Worm (Caenorhabditis elegans) whole organism, L2 larva: ENCODE results near the gene F01F1.14.

Experiments used
- C34F6.9 ChIP-seq: fragments of 150-350 bp; optimal IDR thresholded peaks from 2 replicates; lab custom pipeline; 2014; ENCODE audit warnings: missing biosample characterization, missing genetic modification characterization
- F13H6.1 ChIP-seq: sonication (generic microtip); optimal IDR thresholded peaks from 2 replicates; lab custom pipeline; 2016; ENCODE audit warnings: missing genetic modification characterization, missing compliant biosample characterization
- R02D3.7 ChIP-seq: fragments of 150-350 bp; optimal IDR thresholded peaks from 2 replicates; lab custom pipeline; 2014; ENCODE audit warnings: missing biosample characterization, missing genetic modification characterization
- Y55F3AM.14 ChIP-seq: fragments of 200-800 bp; sonication (Bioruptor generic); optimal IDR thresholded peaks from 2 replicates; lab custom pipeline; 2018; ENCODE audit warnings: mild to moderate bottlenecking, missing genetic modification characterization, missing compliant biosample characterization
- ZK546.5 ChIP-seq: sonication (generic microtip); optimal IDR thresholded peaks from 2 replicates; lab custom pipeline; 2017; ENCODE audit warnings: missing biosample characterization, missing genetic modification characterization
- alr-1 ChIP-seq: fragments of 150-350 bp; optimal IDR thresholded peaks from 2 replicates; lab custom pipeline; 2014; ENCODE audit warnings: missing biosample characterization, missing genetic modification characterization
- ama-1 ChIP-seq: fragments of 150-350 bp; optimal IDR thresholded peaks from 2 replicates; lab custom pipeline; 2018; ENCODE audit warnings: inconsistent platforms
- blmp-1 ChIP-seq: sonication (generic microtip); optimal IDR thresholded peaks from 2 replicates; lab custom pipeline; 2017; ENCODE audit warnings: missing genetic modification characterization, mild to moderate bottlenecking, missing compliant biosample characterization, antibody characterized with exemption, moderate library complexity; ENCODE audit not compliant: insufficient read depth
- ceh-16 ChIP-seq: fragments of 150-350 bp; optimal IDR thresholded peaks from 2 replicates; lab custom pipeline; 2014; ENCODE audit warnings: missing biosample characterization, missing genetic modification characterization
- ceh-82 ChIP-seq: fragments of 150-350 bp; optimal IDR thresholded peaks from 2 replicates; lab custom pipeline; 2014; ENCODE audit warnings: missing biosample characterization, missing genetic modification characterization
- crh-2 ChIP-seq: sonication (generic microtip); optimal IDR thresholded peaks from 2 replicates; lab custom pipeline; 2017; ENCODE audit warnings: missing biosample characterization, missing genetic modification characterization
- dmd-4 ChIP-seq: sonication (generic microtip); optimal IDR thresholded peaks from 2 replicates; lab custom pipeline; 2017; ENCODE audit warnings: missing biosample characterization, missing genetic modification characterization
- egl-27 ChIP-seq: sonication (generic microtip); optimal IDR thresholded peaks from 3 replicates; lab custom pipeline; 2017; ENCODE audit warnings: missing biosample characterization, missing genetic modification reagents, missing genetic modification characterization
- elt-1 ChIP-seq: fragments of 150-350 bp; optimal IDR thresholded peaks from 2 replicates; lab custom pipeline; 2014; ENCODE audit warnings: missing biosample characterization, missing genetic modification characterization
- elt-3 ChIP-seq: sonication (generic microtip); optimal IDR thresholded peaks from 2 replicates; lab custom pipeline; 2017; ENCODE audit warnings: missing biosample characterization, missing genetic modification characterization
- fos-1 ChIP-seq: fragments of 150-350 bp; optimal IDR thresholded peaks from 2 replicates; lab custom pipeline; 2014; ENCODE audit warnings: missing biosample characterization, missing genetic modification characterization
- gmeb-1 ChIP-seq: fragments of 150-350 bp; optimal IDR thresholded peaks from 2 replicates; lab custom pipeline; 2014; ENCODE audit warnings: missing biosample characterization, missing genetic modification characterization
- lin-13 ChIP-seq: fragments of 150-350 bp; optimal IDR thresholded peaks from 2 replicates; lab custom pipeline; 2014; ENCODE audit warnings: missing biosample characterization, missing genetic modification reagents, missing genetic modification characterization
- lin-39 ChIP-seq: fragments of 150-350 bp; optimal IDR thresholded peaks from 2 replicates; lab custom pipeline; 2014; ENCODE audit warnings: missing biosample characterization, missing genetic modification reagents, missing genetic modification characterization
- lsy-2 ChIP-seq, 2 experiments: fragments of 150-350 bp in 1 of 2; sonication (generic microtip) in 1 of 2; optimal IDR thresholded peaks; 2 replicates each; lab custom pipeline; 2014 to 2017; ENCODE audit warnings: missing biosample characterization in 2 of 2, missing genetic modification characterization in 2 of 2
- mab-5 ChIP-seq: fragments of 150-350 bp; optimal IDR thresholded peaks from 2 replicates; lab custom pipeline; 2014; ENCODE audit warnings: missing biosample characterization, missing genetic modification characterization
- mbf-1 ChIP-seq: sonication (generic microtip); optimal IDR thresholded peaks from 2 replicates; lab custom pipeline; 2017; ENCODE audit warnings: missing biosample characterization, missing genetic modification characterization
- mdl-1 ChIP-seq, 2 experiments: fragments of 150-350 bp in 1 of 2; sonication (generic microtip) in 1 of 2; optimal IDR thresholded peaks; 2 replicates each; lab custom pipeline; 2017; ENCODE audit warnings: missing biosample characterization in 2 of 2, missing genetic modification characterization in 2 of 2
- nhr-10 ChIP-seq: sonication (generic microtip); optimal IDR thresholded peaks from 2 replicates; lab custom pipeline; 2017; ENCODE audit warnings: missing biosample characterization, missing genetic modification characterization
- nhr-11 ChIP-seq: fragments of 150-350 bp; optimal IDR thresholded peaks from 2 replicates; lab custom pipeline; 2014; ENCODE audit warnings: missing biosample characterization, missing genetic modification characterization
- nhr-12 ChIP-seq: fragments of 150-350 bp; optimal IDR thresholded peaks from 2 replicates; lab custom pipeline; 2014; ENCODE audit warnings: missing biosample characterization, missing genetic modification characterization
- nhr-129 ChIP-seq: fragments of 150-350 bp; optimal IDR thresholded peaks from 2 replicates; lab custom pipeline; 2014; ENCODE audit warnings: missing biosample characterization, missing genetic modification characterization
- nhr-21 ChIP-seq: fragments of 150-350 bp; optimal IDR thresholded peaks from 2 replicates; lab custom pipeline; 2014; ENCODE audit warnings: missing biosample characterization, missing genetic modification characterization
- nhr-23 ChIP-seq: fragments of 150-350 bp; optimal IDR thresholded peaks from 2 replicates; lab custom pipeline; 2014; ENCODE audit warnings: missing biosample characterization, missing genetic modification reagents, missing genetic modification characterization
- nhr-237 ChIP-seq: fragments of 150-350 bp; optimal IDR thresholded peaks from 2 replicates; lab custom pipeline; 2014; ENCODE audit warnings: missing biosample characterization, missing genetic modification characterization
- nhr-25 ChIP-seq: fragments of 150-350 bp; sonication (generic microtip); optimal IDR thresholded peaks from 3 replicates; lab custom pipeline; 2014; ENCODE audit warnings: missing biosample characterization, missing genetic modification characterization
- nhr-77 ChIP-seq: fragments of 150-350 bp; optimal IDR thresholded peaks from 2 replicates; lab custom pipeline; 2014; ENCODE audit warnings: missing biosample characterization, missing genetic modification characterization
- peb-1 ChIP-seq: fragments of 150-350 bp; optimal IDR thresholded peaks from 2 replicates; lab custom pipeline; 2014; ENCODE audit warnings: missing biosample characterization, missing genetic modification characterization
- skn-1 ChIP-seq: sonication (generic microtip); optimal IDR thresholded peaks from 2 replicates; lab custom pipeline; 2017; ENCODE audit warnings: missing biosample characterization, missing genetic modification characterization
- sma-3 ChIP-seq: sonication (generic microtip); optimal IDR thresholded peaks from 2 replicates; lab custom pipeline; 2016; ENCODE audit warnings: missing genetic modification reagents, missing genetic modification characterization, missing compliant biosample characterization
- sma-9 ChIP-seq, 2 experiments: fragments of 150-350 bp in 1 of 2; sonication (generic microtip) in 1 of 2; optimal IDR thresholded peaks; 2 replicates each; lab custom pipeline; 2014 to 2016; ENCODE audit warnings: missing genetic modification characterization in 2 of 2, mild to moderate bottlenecking in 1 of 2, missing biosample characterization in 1 of 2, missing compliant biosample characterization in 1 of 2, missing genetic modification reagents in 1 of 2, moderate library complexity in 1 of 2
- snpc-4 ChIP-seq: fragments of 150-350 bp; optimal IDR thresholded peaks from 2 replicates; lab custom pipeline; 2014; ENCODE audit warnings: missing biosample characterization, missing genetic modification characterization
- unc-39 ChIP-seq: fragments of 150-350 bp; optimal IDR thresholded peaks from 2 replicates; lab custom pipeline; 2014; ENCODE audit warnings: missing biosample characterization, missing genetic modification characterization
- unc-55 ChIP-seq: fragments of 150-350 bp; sonication (generic microtip); optimal IDR thresholded peaks from 3 replicates; lab custom pipeline; 2014; ENCODE audit warnings: missing biosample characterization, missing genetic modification reagents, missing genetic modification characterization
- ztf-1 ChIP-seq: fragments of 200-800 bp; sonication (Bioruptor generic); conservative IDR thresholded peaks from 2 replicates; pipeline ENCODE4 v1.3.6; 2022; ENCODE audit warnings: missing genetic modification characterization, missing compliant biosample characterization
- ztf-11 ChIP-seq: sonication (generic microtip); optimal IDR thresholded peaks from 2 replicates; lab custom pipeline; 2017; ENCODE audit warnings: missing biosample characterization, missing genetic modification characterization
- ztf-4 ChIP-seq: fragments of 150-350 bp; optimal IDR thresholded peaks from 2 replicates; lab custom pipeline; 2014; ENCODE audit warnings: missing biosample characterization, missing genetic modification characterization

F01F1.14 gene

DNA sequence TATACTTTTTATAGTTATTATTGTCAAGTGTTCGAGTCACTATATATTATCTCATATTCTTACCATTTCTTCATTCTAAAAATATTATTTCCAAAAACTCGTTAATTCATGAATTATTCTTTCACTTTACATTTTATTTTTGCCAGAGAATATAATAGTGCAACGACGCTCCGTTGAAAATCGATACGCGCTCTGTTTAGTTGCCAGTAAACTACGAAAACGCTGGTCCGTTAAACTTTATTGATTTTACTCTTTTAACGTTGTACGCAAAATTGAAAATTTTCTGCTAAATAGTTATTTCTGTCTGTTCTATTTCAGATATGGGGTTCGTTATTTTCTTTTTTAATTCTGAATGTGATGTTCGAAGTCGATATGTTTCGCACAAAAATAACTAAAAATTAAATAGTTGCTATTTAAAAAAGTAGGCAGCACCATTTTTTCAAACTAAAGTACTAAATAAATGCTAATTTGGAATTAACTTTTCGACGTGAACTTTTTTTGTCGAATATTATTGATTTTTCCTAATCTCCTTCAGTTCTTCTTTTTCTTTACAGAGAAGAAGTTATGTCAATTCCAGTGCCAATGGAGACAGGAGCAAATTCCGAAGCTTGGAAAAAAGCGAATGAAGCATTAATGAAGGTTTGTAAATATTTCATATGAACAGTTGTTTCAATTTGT lies 3.3 kb downstream of the F01F1.14 start, which contains the start of gene hpo-10 (continued):
- TF ChIP-seq nhr-25 (tag; lab: Kevin White, UChicago) (peak; percentile 17), ZK546.5 (tag; lab: Kevin White, UChicago) (no peak), sma-3 (GFP tag; lab: Kevin White, UChicago) (no peak), skn-1 (no peak), ztf-1 (GFP tag; lab: Robert Waterston, UW) (no peak), peb-1 (no peak), dmd-4 (no peak), snpc-4 (no peak), nhr-237 (tag; lab: Kevin White, UChicago) (no peak), unc-55 (peak; percentile 55), ztf-4 (tag; lab: Kevin White, UChicago) (no peak), Y55F3AM.14 (no peak), egl-27 (tag; lab: Kevin White, UChicago) (no peak), mdl-1 (tag; optimal IDR thresholded peaks at IDR 0.05; lab: Kevin White, UChicago) (no peak), nhr-10 (tag; lab: Kevin White, UChicago) (no peak), nhr-77 (no peak), lin-39 (no peak), ceh-82 (tag; lab: Kevin White, UChicago) (no peak), sma-9 (GFP tag; optimal IDR thresholded peaks at IDR 0.05; lab: Kevin White, UChicago) (no peak), sma-9 (tag; optimal IDR thresholded peaks at IDR 0.05; lab: Kevin White, UChicago) (no peak), mbf-1 (no peak), mab-5 (tag; lab: Kevin White, UChicago) (no peak), lsy-2 (tag; optimal IDR thresholded peaks at IDR 0.05; lab: Kevin White, UChicago) (peak; percentile 9 to 57), gmeb-1 (tag; lab: Kevin White, UChicago) (peak; percentile 1), alr-1 (tag; lab: Kevin White, UChicago) (no peak), lin-13 (peak; percentile 41)

DNA sequence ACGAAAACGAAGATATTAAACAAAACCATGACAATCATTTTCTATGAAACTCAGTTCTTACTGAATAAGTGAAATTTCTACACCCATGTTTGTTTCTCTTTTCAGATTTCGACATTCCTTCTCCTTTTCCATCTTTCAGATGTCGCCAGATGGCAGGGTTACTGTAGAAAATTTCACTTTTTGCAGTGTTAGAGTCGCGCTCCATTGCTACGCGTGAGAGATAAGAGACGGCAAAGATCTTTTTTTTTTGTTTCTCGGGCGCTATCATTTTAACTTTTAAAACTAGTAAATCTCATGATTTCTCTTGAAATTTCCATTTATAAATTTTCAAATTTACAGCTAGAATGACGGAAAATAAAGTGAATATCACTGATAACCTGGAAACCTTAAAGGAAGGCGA lies 4.5 kb downstream of the F01F1.14 start, which contains the start of the genes mig-21 and F01F1.2:
TSS of gene mig-21 (minus strand) at position 166 of the 400 bp plus-strand sequence.
TSS of gene F01F1.2 (plus strand) at position 340 of the 400 bp plus-strand sequence.
- TF ChIP-seq blmp-1 (tag; lab: Kevin White, UChicago): peak; percentile 52
- no peak for TF ChIP-seq crh-2 (tag; lab: Kevin White, UChicago)
- TF ChIP-seq lsy-2 (tag; optimal IDR thresholded peaks at IDR 0.05; lab: Kevin White, UChicago): peak in 1 of 2 experiments; percentile 76
- no peak for TF ChIP-seq ZK546.5 (tag; lab: Kevin White, UChicago)
- peak; percentile 18 for TF ChIP-seq C34F6.9 (tag; lab: Kevin White, UChicago)
- peak; percentile 15 for TF ChIP-seq unc-55
- TF ChIP-seq ama-1 (lab: Kevin White, UChicago): no peak
- no peak for TF ChIP-seq dmd-4
- no peak for TF ChIP-seq unc-39 (tag; lab: Kevin White, UChicago)
- TF ChIP-seq R02D3.7: no peak
- peak; percentile 8 for TF ChIP-seq nhr-25 (tag; lab: Kevin White, UChicago)
- TF ChIP-seq, all 48 proteins: peak for 5

DNA sequence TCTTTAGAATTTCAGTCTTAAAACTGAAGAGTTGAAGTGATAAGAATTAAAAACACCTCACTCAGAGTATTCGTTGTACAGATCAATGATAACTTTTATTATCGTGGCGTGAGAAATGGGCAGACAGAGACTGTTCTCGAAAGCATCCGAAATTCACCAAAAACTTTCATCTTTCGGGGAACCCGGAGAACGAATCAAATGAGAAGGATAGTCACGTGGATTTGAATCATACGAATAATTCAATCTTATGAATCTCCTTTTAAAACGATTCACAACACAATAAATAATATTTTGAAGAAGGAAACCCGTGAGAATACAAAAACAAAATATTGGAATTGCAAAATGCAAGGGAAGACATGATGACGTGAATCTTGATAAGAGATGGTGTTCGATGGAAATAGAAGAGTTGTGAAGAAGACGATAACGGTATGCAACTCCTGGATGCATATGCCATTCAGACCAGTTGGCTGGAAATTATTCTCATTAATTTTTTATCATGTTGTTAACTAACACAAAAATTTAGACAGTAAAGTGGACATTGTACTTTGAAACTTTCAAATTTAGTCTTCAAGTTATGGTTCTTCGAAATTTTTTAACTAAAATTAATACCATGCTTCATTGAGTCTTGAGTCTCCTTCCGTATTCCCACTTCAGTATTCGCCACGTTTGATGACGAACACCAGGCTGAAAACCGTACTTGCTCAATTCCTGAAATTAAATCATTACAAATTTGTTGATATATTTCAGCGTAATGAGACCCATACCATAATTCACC lies 5.7 kb downstream of the F01F1.14 start:
- TF ChIP-seq crh-2 (tag; lab: Kevin White, UChicago) (peak; percentile 42), ztf-11 (tag; lab: Kevin White, UChicago) (no peak), lsy-2 (tag; optimal IDR thresholded peaks at IDR 0.05; lab: Kevin White, UChicago) (peak in 1 of 2 experiments; percentile 21), mdl-1 (tag; optimal IDR thresholded peaks at IDR 0.05; lab: Kevin White, UChicago) (peak in 1 of 2 experiments; percentile 5), nhr-237 (tag; lab: Kevin White, UChicago) (no peak), gmeb-1 (tag; lab: Kevin White, UChicago) (peak; percentile 21), nhr-21 (tag; lab: Kevin White, UChicago) (peak; percentile 52), sma-3 (GFP tag; lab: Kevin White, UChicago) (peak; percentile 35)

DNA sequence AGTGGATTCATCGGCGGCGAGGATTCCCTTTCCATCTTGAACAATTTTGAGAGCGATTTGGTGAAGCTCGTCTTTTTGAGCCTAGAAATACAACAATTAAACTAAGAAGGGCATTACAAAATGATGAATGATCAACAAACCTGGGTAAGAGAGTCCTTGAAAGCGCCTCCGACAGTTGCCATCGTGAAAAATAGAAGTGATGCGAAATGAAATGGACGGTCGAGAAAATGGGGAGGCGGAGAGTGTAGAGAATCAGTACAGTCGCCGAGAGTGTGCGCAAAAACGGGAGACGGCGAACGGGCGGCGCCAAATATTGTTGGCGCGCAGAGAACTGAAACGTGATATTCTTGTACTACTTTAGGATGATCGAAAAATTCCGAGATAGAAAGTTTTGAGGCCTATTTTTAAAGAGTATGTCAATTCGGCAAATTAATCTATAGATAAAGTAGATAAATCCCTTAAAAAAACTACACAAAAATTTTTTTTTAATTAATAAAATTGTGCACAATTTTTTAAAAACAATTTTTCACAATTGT lies 6.5 kb downstream of the F01F1.14 start, which contains the start of gene aldo-2:
TSS of gene aldo-2 (minus strand) at position 486 of the 536 bp plus-strand sequence.
- TF ChIP-seq unc-39 (tag; lab: Kevin White, UChicago) (no peak), unc-55 (no peak), lin-39 (no peak), crh-2 (tag; lab: Kevin White, UChicago) (no peak), dmd-4 (no peak), ceh-16 (tag; lab: Kevin White, UChicago) (peak; percentile 9), blmp-1 (tag; lab: Kevin White, UChicago) (peak; percentile 6), nhr-25 (tag; lab: Kevin White, UChicago) (peak; percentile 37), nhr-23 (no peak), ZK546.5 (tag; lab: Kevin White, UChicago) (no peak), nhr-12 (no peak), ama-1 (lab: Kevin White, UChicago) (peak; percentile 86), elt-1 (no peak), nhr-129 (tag; lab: Kevin White, UChicago) (peak; percentile 3), egl-27 (tag; lab: Kevin White, UChicago) (no peak), elt-3 (tag; lab: Kevin White, UChicago) (no peak), sma-3 (GFP tag; lab: Kevin White, UChicago) (peak; percentile 8), nhr-11 (no peak), gmeb-1 (tag; lab: Kevin White, UChicago) (peak; percentile 23), peb-1 (no peak), nhr-21 (tag; lab: Kevin White, UChicago) (peak; percentile 25), F13H6.1 (tag; lab: Kevin White, UChicago) (peak; percentile 15), fos-1 (tag; lab: Kevin White, UChicago) (peak; percentile 3)
